Fruit fly (Drosophila melanogaster) whole organism, embryonic: ENCODE measurements around the gene Stat92E.

Experiments used
- BEAF-32 ChIP-seq: fragments of 200-800 bp; sonication (Bioruptor generic); optimal IDR thresholded peaks from 3 replicates; lab custom pipeline; 2017; ENCODE audit warnings: missing biosample characterization, missing genetic modification characterization, mild to moderate bottlenecking, moderate library complexity, missing genetic modification reagents
- Bgb ChIP-seq: fragments of 200-800 bp; sonication (Bioruptor generic); IDR thresholded peaks from 2 replicates; pipeline ENCODE4 v1.3.6; 2022; ENCODE audit warnings: missing biosample characterization, missing genetic modification characterization; ENCODE audit not compliant: partially characterized antibody
- CG10654 ChIP-seq: fragments of 200-800 bp; sonication (Bioruptor generic); optimal IDR thresholded peaks from 2 replicates; lab custom pipeline; 2016; ENCODE audit warnings: missing biosample characterization, missing genetic modification characterization
- CG11723 ChIP-seq: fragments of 200-800 bp; sonication (Bioruptor generic); optimal IDR thresholded peaks from 2 replicates; lab custom pipeline; 2017; ENCODE audit warnings: missing biosample characterization, mild to moderate bottlenecking, missing genetic modification characterization
- CG12769 ChIP-seq: fragments of 200-800 bp; sonication (Bioruptor generic); optimal IDR thresholded peaks from 2 replicates; lab custom pipeline; 2019; ENCODE audit warnings: missing biosample characterization, mild to moderate bottlenecking, missing genetic modification characterization, moderate library complexity
- CG13287 ChIP-seq: fragments of 200-800 bp; sonication (Bioruptor generic); IDR thresholded peaks from 2 replicates; pipeline ENCODE4 v1.3.6; 2022; ENCODE audit warnings: missing biosample characterization, missing genetic modification characterization; ENCODE audit not compliant: partially characterized antibody
- CG14050 ChIP-seq: fragments of 200-800 bp; sonication (Bioruptor generic); IDR thresholded peaks from 3 replicates; pipeline ENCODE4 v1.3.6; 2022; ENCODE audit warnings: missing biosample characterization, missing genetic modification characterization
- CG14860 ChIP-seq: fragments of 200-800 bp; sonication (Bioruptor generic); IDR thresholded peaks from 3 replicates; pipeline ENCODE4 v1.3.6; 2022; ENCODE audit warnings: missing biosample characterization, missing genetic modification characterization; ENCODE audit not compliant: partially characterized antibody
- CG15514 ChIP-seq: fragments of 200-800 bp; sonication (Bioruptor generic); optimal IDR thresholded peaks from 3 replicates; lab custom pipeline; 2017; ENCODE audit warnings: missing biosample characterization, missing genetic modification characterization, mild to moderate bottlenecking, moderate library complexity, missing genetic modification reagents
- CG1603 ChIP-seq: fragments of 200-800 bp; sonication (Bioruptor generic); optimal IDR thresholded peaks from 2 replicates; lab custom pipeline; 2019; ENCODE audit warnings: missing biosample characterization, mild to moderate bottlenecking, missing genetic modification characterization, moderate library complexity
- CG16813 ChIP-seq: fragments of 200-800 bp; sonication (Bioruptor generic); IDR thresholded peaks from 3 replicates; pipeline ENCODE4 v1.3.6; 2022; ENCODE audit warnings: missing biosample characterization, missing genetic modification characterization; ENCODE audit not compliant: partially characterized antibody
- CG17186 ChIP-seq: fragments of 200-800 bp; sonication (Bioruptor generic); optimal IDR thresholded peaks from 3 replicates; lab custom pipeline; 2017; ENCODE audit warnings: missing biosample characterization, missing genetic modification reagents, missing genetic modification characterization
- CG2116 ChIP-seq: fragments of 200-800 bp; sonication (Bioruptor generic); optimal IDR thresholded peaks from 3 replicates; lab custom pipeline; 2018; ENCODE audit warnings: missing biosample characterization, mild to moderate bottlenecking, missing genetic modification characterization
- CG2199 ChIP-seq: fragments of 200-800 bp; sonication (Bioruptor generic); IDR thresholded peaks from 3 replicates; pipeline ENCODE4 v1.3.6; 2022; ENCODE audit warnings: missing biosample characterization, missing genetic modification characterization
- CG31224 ChIP-seq: fragments of 200-800 bp; sonication (Bioruptor generic); IDR thresholded peaks from 2 replicates; pipeline ENCODE4 v1.3.6; 2022; ENCODE audit warnings: missing biosample characterization, missing genetic modification characterization
- CG3995 ChIP-seq: fragments of 200-800 bp; sonication (Bioruptor generic); optimal IDR thresholded peaks from 3 replicates; lab custom pipeline; 2016; ENCODE audit warnings: missing biosample characterization, missing genetic modification characterization
- Doc2 ChIP-seq: fragments of 200-800 bp; sonication (Bioruptor generic); IDR thresholded peaks from 2 replicates; pipeline ENCODE4 v1.3.6; 2022; ENCODE audit warnings: missing biosample characterization, missing genetic modification characterization
- Dref ChIP-seq: fragments of 200-800 bp; sonication (Bioruptor generic); IDR thresholded peaks from 2 replicates; pipeline ENCODE4 v1.3.6; 2022; ENCODE audit warnings: missing biosample characterization, missing genetic modification characterization
- E2f2 ChIP-seq: fragments of 200-800 bp; sonication (Bioruptor generic); IDR thresholded peaks from 2 replicates; pipeline ENCODE4 v1.3.6; 2022; ENCODE audit warnings: missing biosample characterization, missing genetic modification characterization
- HLH4C ChIP-seq: fragments of 200-800 bp; sonication (Bioruptor generic); IDR thresholded peaks from 3 replicates; pipeline ENCODE4 v1.3.6; 2022; ENCODE audit warnings: missing biosample characterization, missing genetic modification characterization; ENCODE audit not compliant: partially characterized antibody
- MBD-R2 ChIP-seq: fragments of 200-800 bp; sonication (Bioruptor generic); IDR thresholded peaks from 2 replicates; pipeline ENCODE4 v1.3.6; 2022; ENCODE audit warnings: missing biosample characterization, missing genetic modification characterization
- Med ChIP-seq: fragments of 200-800 bp; sonication (Bioruptor generic); peaks from one replicate; lab custom pipeline; 2016; ENCODE audit warnings: missing biosample characterization, missing genetic modification characterization, mild to moderate bottlenecking, inconsistent platforms, moderate library complexity
- Mrtf ChIP-seq: fragments of 200-800 bp; sonication (Bioruptor generic); IDR thresholded peaks from 3 replicates; pipeline ENCODE4 v1.3.6; 2022; ENCODE audit warnings: missing biosample characterization, missing genetic modification characterization
- NC2α ChIP-seq: fragments of 200-800 bp; sonication (Bioruptor generic); optimal IDR thresholded peaks from 2 replicates; lab custom pipeline; 2016; ENCODE audit warnings: missing biosample characterization, missing genetic modification characterization
- Opbp ChIP-seq: fragments of 200-800 bp; sonication (Bioruptor generic); IDR thresholded peaks from 3 replicates; pipeline ENCODE4 v1.3.6; 2022; ENCODE audit warnings: missing biosample characterization, missing genetic modification characterization; ENCODE audit not compliant: partially characterized antibody
- Scr ChIP-seq: fragments of 200-800 bp; sonication (Bioruptor generic); IDR thresholded peaks from 2 replicates; pipeline ENCODE4 v1.3.6; 2022; ENCODE audit warnings: missing biosample characterization, missing genetic modification characterization; ENCODE audit not compliant: partially characterized antibody
- Sry-δ ChIP-seq: fragments of 200-800 bp; sonication (Bioruptor generic); optimal IDR thresholded peaks from 2 replicates; lab custom pipeline; 2016; ENCODE audit warnings: missing biosample characterization, missing genetic modification characterization
- Taf1 ChIP-seq: fragments of 200-800 bp; sonication (Bioruptor generic); IDR thresholded peaks from 2 replicates; pipeline ENCODE4 v1.3.6; 2022; ENCODE audit warnings: missing biosample characterization, missing genetic modification characterization
- amos ChIP-seq: fragments of 200-800 bp; sonication (Bioruptor generic); IDR thresholded peaks from 2 replicates; pipeline ENCODE4 v1.3.6; 2022; ENCODE audit warnings: missing biosample characterization, missing genetic modification characterization; ENCODE audit not compliant: partially characterized antibody
- ap ChIP-seq: fragments of 200-800 bp; sonication (Bioruptor generic); IDR thresholded peaks from 2 replicates; pipeline ENCODE4 v1.3.6; 2022; ENCODE audit warnings: missing biosample characterization, missing genetic modification characterization
- bigmax ChIP-seq: fragments of 200-800 bp; sonication (Bioruptor generic); optimal IDR thresholded peaks from 2 replicates; lab custom pipeline; 2018; ENCODE audit warnings: missing biosample characterization, mild to moderate bottlenecking, missing genetic modification characterization
- ci ChIP-seq: fragments of 200-800 bp; sonication (Bioruptor generic); IDR thresholded peaks from 3 replicates; pipeline ENCODE4 v1.3.6; 2022; ENCODE audit warnings: missing biosample characterization, missing genetic modification characterization
- dysf ChIP-seq: fragments of 200-800 bp; sonication (Bioruptor generic); IDR thresholded peaks from 3 replicates; pipeline ENCODE4 v1.3.6; 2022; ENCODE audit warnings: missing biosample characterization, missing genetic modification characterization
- eve ChIP-seq, 2 experiments: fragments of >200 bp; optimal IDR thresholded peaks; 2 replicates each; lab custom pipeline; 2017; ENCODE audit warnings: missing biosample characterization in 2 of 2, missing genetic modification characterization in 2 of 2
- eyg ChIP-seq: fragments of 200-800 bp; sonication (Bioruptor generic); optimal IDR thresholded peaks from 3 replicates; lab custom pipeline; 2016; ENCODE audit warnings: missing biosample characterization, missing genetic modification characterization
- grn ChIP-seq: fragments of 200-800 bp; sonication (Bioruptor generic); optimal IDR thresholded peaks from 3 replicates; lab custom pipeline; 2017; ENCODE audit warnings: missing biosample characterization, missing genetic modification characterization
- gt ChIP-seq: fragments of 200-800 bp; sonication (Bioruptor generic); IDR thresholded peaks from 2 replicates; pipeline ENCODE4 v1.3.6; 2022; ENCODE audit warnings: missing biosample characterization, missing genetic modification characterization
- kah ChIP-seq: fragments of 200-800 bp; sonication (Bioruptor generic); optimal IDR thresholded peaks from 2 replicates; lab custom pipeline; 2018; ENCODE audit warnings: missing biosample characterization, mild to moderate bottlenecking, missing genetic modification characterization
- klu ChIP-seq: fragments of 200-800 bp; sonication (Bioruptor generic); IDR thresholded peaks from 2 replicates; pipeline ENCODE4 v1.3.6; 2022; ENCODE audit warnings: missing biosample characterization, missing genetic modification characterization
- lbe ChIP-seq: fragments of 200-800 bp; sonication (Bioruptor generic); optimal IDR thresholded peaks from 2 replicates; lab custom pipeline; 2016; ENCODE audit warnings: missing biosample characterization, mild to moderate bottlenecking, missing genetic modification characterization
- nerfin-2 ChIP-seq: fragments of 200-800 bp; sonication (Bioruptor generic); IDR thresholded peaks from 2 replicates; pipeline ENCODE4 v1.3.6; 2022; ENCODE audit warnings: missing biosample characterization, missing genetic modification characterization; ENCODE audit not compliant: partially characterized antibody
- onecut ChIP-seq: fragments of 200-800 bp; sonication (Bioruptor generic); IDR thresholded peaks from 2 replicates; pipeline ENCODE4 v1.3.6; 2022; ENCODE audit warnings: missing biosample characterization, missing genetic modification characterization
- salm ChIP-seq: fragments of 200-800 bp; sonication (Bioruptor generic); optimal IDR thresholded peaks from 2 replicates; lab custom pipeline; 2018; ENCODE audit warnings: missing biosample characterization, mild to moderate bottlenecking, missing genetic modification characterization
- sens ChIP-seq: fragments of 200-800 bp; sonication (Bioruptor generic); peaks from one replicate; lab custom pipeline; 2016; ENCODE audit warnings: missing biosample characterization, missing genetic modification characterization
- slbo ChIP-seq: fragments of 200-800 bp; sonication (Bioruptor generic); IDR thresholded peaks from 2 replicates; pipeline ENCODE4 v1.3.6; 2022; ENCODE audit warnings: missing biosample characterization, missing genetic modification characterization
- sr ChIP-seq: fragments of 200-800 bp; sonication (Bioruptor generic); IDR thresholded peaks from 3 replicates; pipeline ENCODE4 v1.3.6; 2022; ENCODE audit warnings: missing biosample characterization, missing genetic modification characterization
- stwl ChIP-seq: fragments of 200-800 bp; sonication (Bioruptor generic); optimal IDR thresholded peaks from 3 replicates; lab custom pipeline; 2018; ENCODE audit warnings: missing biosample characterization, mild to moderate bottlenecking, missing genetic modification characterization, moderate library complexity
- sug ChIP-seq: fragments of 200-800 bp; optimal IDR thresholded peaks from 2 replicates; lab custom pipeline; 2019; ENCODE audit warnings: missing biosample characterization, mild to moderate bottlenecking, missing genetic modification characterization, moderate library complexity
- vnd ChIP-seq: fragments of 200-800 bp; sonication (Bioruptor generic); IDR thresholded peaks from 3 replicates; pipeline ENCODE4 v1.3.6; 2022; ENCODE audit warnings: missing biosample characterization, missing genetic modification characterization; ENCODE audit not compliant: partially characterized antibody
- yki ChIP-seq: fragments of >200 bp; optimal IDR thresholded peaks from 3 replicates; lab custom pipeline; 2018

Stat92E gene

DNA sequence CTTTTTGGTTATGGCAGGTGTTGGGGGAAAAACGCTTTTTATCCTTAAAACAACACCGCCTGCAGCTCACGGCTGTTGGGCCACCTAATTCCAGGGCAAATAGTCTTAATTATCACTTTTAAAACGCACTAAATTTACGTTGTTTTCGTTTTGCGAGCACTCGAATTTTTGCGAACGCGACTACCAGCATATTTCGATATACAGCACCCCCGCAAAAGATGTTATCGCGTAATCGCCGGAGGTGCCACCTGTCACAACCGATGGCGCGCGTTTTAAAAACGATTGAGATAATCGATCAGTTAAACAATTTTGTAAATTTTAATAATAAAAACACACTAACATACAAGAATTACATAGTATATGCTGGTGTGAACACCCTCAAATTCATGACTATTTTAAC is at the start of gene Stat92E:
Gene Stat92E, minus strand, starts transcription at position 219 of the 400 bp plus-strand sequence.
- 0 out of 2 replicates have a peak, but pooled peaks have one; percentile 40 for TF ChIP-seq MBD-R2
- TF ChIP-seq CG10654 (GFP tag; lab: Kevin White, UChicago), result no peak
- no peak for TF ChIP-seq Doc2 (GFP tag; lab: Robert Waterston, UW)
- TF ChIP-seq NC2α (GFP tag; lab: Kevin White, UChicago), result no peak
- peak; percentile 73 for TF ChIP-seq CG2116 (GFP tag; lab: Kevin White, UChicago)
- no peak for TF ChIP-seq CG14050 (GFP tag; lab: Robert Waterston, UW)
- TF ChIP-seq gt (GFP tag; lab: Robert Waterston, UW), result no peak
- TF ChIP-seq vnd (GFP tag; lab: Robert Waterston, UW), result peak; percentile 21; the same call in 1 of the 3 replicates
- peak; percentile 14 for TF ChIP-seq CG15514 (GFP tag; lab: Kevin White, UChicago)
- TF ChIP-seq sug, result peak; percentile 90
- TF ChIP-seq Sry-δ (GFP tag; lab: Kevin White, UChicago), result peak; percentile 32
- peak; percentile 35; the same call in 1 of the 3 replicates for TF ChIP-seq CG16813 (GFP tag; lab: Robert Waterston, UW)
- TF ChIP-seq nerfin-2 (GFP tag; lab: Robert Waterston, UW), result peak; percentile 33; the same call in 1 of the 2 replicates
- TF ChIP-seq stwl, result peak; percentile 23
- TF ChIP-seq CG1603, result peak; percentile 28
- no peak for TF ChIP-seq CG31224 (GFP tag; lab: Robert Waterston, UW)
- TF ChIP-seq Bgb, result peak; percentile 39; the same call in 1 of the 2 replicates
- TF ChIP-seq sens (GFP tag; lab: Kevin White, UChicago), result peak; percentile 76
- no peak for TF ChIP-seq Opbp (GFP tag; lab: Robert Waterston, UW)
- TF ChIP-seq grn, result peak; percentile 87
- TF ChIP-seq Med, result peak; percentile 17
- TF ChIP-seq Mrtf (GFP tag; lab: Robert Waterston, UW), result no peak
- TF ChIP-seq amos (GFP tag; lab: Robert Waterston, UW), result peak; percentile 22; the same call in 1 of the 2 replicates
- TF ChIP-seq salm (tag; lab: Kevin White, UChicago), result no peak
- peak; percentile 83 for TF ChIP-seq Dref (GFP tag; lab: Robert Waterston, UW)
- peak; percentile 81 for TF ChIP-seq bigmax
- TF ChIP-seq BEAF-32 (GFP tag; lab: Kevin White, UChicago), result peak; percentile 35
- TF ChIP-seq eyg (GFP tag; lab: Kevin White, UChicago), result no peak
- no peak for TF ChIP-seq lbe (GFP tag; lab: Kevin White, UChicago)
- TF ChIP-seq slbo (GFP tag; lab: Robert Waterston, UW), result no peak
- TF ChIP-seq CG13287 (GFP tag; lab: Robert Waterston, UW), result peak; percentile 10; the same call in 1 of the 2 replicates
- TF ChIP-seq CG3995 (GFP tag; lab: Kevin White, UChicago), result peak; percentile 47
- peak in 1 of 2 experiments; percentile 60 for TF ChIP-seq eve (GFP tag; optimal IDR thresholded peaks at IDR 0.05; lab: Kevin White, UChicago)
- TF ChIP-seq CG11723 (GFP tag; lab: Kevin White, UChicago), result no peak
- TF ChIP-seq onecut (GFP tag; lab: Robert Waterston, UW), result peak; percentile 25; the same call in 1 of the 2 replicates
- TF ChIP-seq CG14860 (GFP tag; lab: Robert Waterston, UW), result 0 out of 3 replicates have a peak, but pooled peaks have one; percentile 11
- TF ChIP-seq klu (GFP tag; lab: Robert Waterston, UW), result peak; percentile 56; the same call in 1 of the 2 replicates
- peak; percentile 35 for TF ChIP-seq kah (GFP tag; lab: Kevin White, UChicago)
- TF ChIP-seq yki, result no peak
- no peak for TF ChIP-seq ap
- TF ChIP-seq E2f2 (GFP tag; lab: Robert Waterston, UW), result peak; percentile 96
- TF ChIP-seq HLH4C, result peak; percentile 48; the same call in 1 of the 3 replicates
- TF ChIP-seq Scr (GFP tag; lab: Robert Waterston, UW), result peak; percentile 37; the same call in 1 of the 2 replicates
- TF ChIP-seq CG2199 (GFP tag; lab: Robert Waterston, UW), result 0 out of 3 replicates have a peak, but pooled peaks have one; percentile 17
- 0 out of 3 replicates have a peak, but pooled peaks have one; percentile 6 for TF ChIP-seq dysf (GFP tag; lab: Robert Waterston, UW)
- TF ChIP-seq Taf1, result no peak
- 0 out of 3 replicates have a peak, but pooled peaks have one; percentile 51 for TF ChIP-seq sr (GFP tag; lab: Robert Waterston, UW)
- TF ChIP-seq CG12769 (tag; lab: Kevin White, UChicago), result no peak
- TF ChIP-seq ci, result 0 out of 3 replicates have a peak, but pooled peaks have one; percentile 6
- TF ChIP-seq CG17186 (GFP tag; lab: Kevin White, UChicago), result peak; percentile 45
